Worm (Caenorhabditis elegans) whole organism, young adult: ENCODE measurements around the gene btb-2.

ENCODE experiments used
- B0261.1 ChIP-seq: sonication (generic microtip); optimal IDR thresholded peaks from 2 replicates; lab custom pipeline; 2016; ENCODE audit warnings: mild to moderate bottlenecking, missing genetic modification characterization, moderate library complexity, missing compliant biosample characterization
- F10E7.11 ChIP-seq: sonication (generic microtip); optimal IDR thresholded peaks from 2 replicates; lab custom pipeline; 2017; ENCODE audit warnings: mild to moderate bottlenecking, missing genetic modification characterization, moderate library complexity, missing compliant biosample characterization
- F23B12.7 ChIP-seq: sonication (generic microtip); optimal IDR thresholded peaks from 2 replicates; lab custom pipeline; 2017; ENCODE audit warnings: missing genetic modification characterization, mild to moderate bottlenecking, missing compliant biosample characterization, antibody characterized with exemption, moderate library complexity; ENCODE audit not compliant: insufficient read depth
- F33H1.4 ChIP-seq: fragments of 200-800 bp; sonication (Bioruptor generic); IDR thresholded peaks from 2 replicates; pipeline ENCODE4 v1.3.6; 2022; ENCODE audit warnings: missing genetic modification reagents, missing genetic modification characterization, missing compliant biosample characterization
- F49E8.2 ChIP-seq: sonication (generic microtip); optimal IDR thresholded peaks from 3 replicates; lab custom pipeline; 2017; ENCODE audit warnings: missing genetic modification characterization, mild to moderate bottlenecking, missing compliant biosample characterization, antibody characterized with exemption, moderate library complexity; ENCODE audit not compliant: insufficient read depth
- K12H6.12 ChIP-seq: fragments of 200-800 bp; sonication (Bioruptor generic); optimal IDR thresholded peaks from 2 replicates; lab custom pipeline; 2018; ENCODE audit warnings: mild to moderate bottlenecking, missing genetic modification characterization, missing compliant biosample characterization
- Y53F4B.3 ChIP-seq: fragments of 200-800 bp; sonication (Bioruptor generic); IDR thresholded peaks from 2 replicates; pipeline ENCODE4 v1.3.6; 2022; ENCODE audit warnings: missing genetic modification reagents, missing genetic modification characterization, missing compliant biosample characterization
- athp-1 ChIP-seq: sonication (generic microtip); optimal IDR thresholded peaks from 2 replicates; lab custom pipeline; 2017; ENCODE audit warnings: mild to moderate bottlenecking, missing genetic modification characterization, missing compliant biosample characterization
- attf-3 ChIP-seq: fragments of 200-800 bp; sonication (Bioruptor generic); conservative IDR thresholded peaks from 2 replicates; pipeline ENCODE4 v1.3.6; 2022; ENCODE audit warnings: missing genetic modification reagents, missing genetic modification characterization, missing compliant biosample characterization
- attf-5 ChIP-seq: fragments of 200-800 bp; sonication (Bioruptor generic); optimal IDR thresholded peaks from 2 replicates; lab custom pipeline; 2018; ENCODE audit warnings: mild to moderate bottlenecking, missing genetic modification characterization, missing compliant biosample characterization
- bed-1 ChIP-seq: fragments of 200-800 bp; sonication (Bioruptor generic); IDR thresholded peaks from 2 replicates; pipeline ENCODE4 v1.3.6; 2022; ENCODE audit warnings: missing genetic modification reagents, missing genetic modification characterization, missing compliant biosample characterization
- cebp-1 ChIP-seq, 2 experiments: fragments of 200-800 bp in 1 of 2; sonication (Bioruptor generic) in 1 of 2; sonication (generic microtip) in 1 of 2; IDR thresholded peaks in 1 of 2; optimal IDR thresholded peaks in 1 of 2; 2 replicates each; pipeline versions ENCODE4 v1.3.6 to Lab custom; 2017 to 2022; ENCODE audit warnings: missing compliant biosample characterization in 2 of 2, missing genetic modification characterization in 2 of 2, mild to moderate bottlenecking in 1 of 2, missing genetic modification reagents in 1 of 2, moderate library complexity in 1 of 2
- ceh-27 ChIP-seq: fragments of 200-800 bp; sonication (Bioruptor generic); optimal IDR thresholded peaks from 2 replicates; lab custom pipeline; 2018; ENCODE audit warnings: mild to moderate bottlenecking, missing genetic modification characterization, moderate library complexity, missing compliant biosample characterization
- ceh-58 ChIP-seq: fragments of 200-800 bp; sonication (Bioruptor generic); IDR thresholded peaks from 2 replicates; pipeline ENCODE4 v1.3.6; 2022; ENCODE audit warnings: missing genetic modification characterization, missing compliant biosample characterization
- ceh-79 ChIP-seq: sonication (generic microtip); optimal IDR thresholded peaks from 2 replicates; lab custom pipeline; 2017; ENCODE audit warnings: mild to moderate bottlenecking, missing genetic modification characterization, missing compliant biosample characterization
- ceh-91 ChIP-seq: fragments of 200-800 bp; sonication (Bioruptor generic); IDR thresholded peaks from 2 replicates; pipeline ENCODE4 v1.3.6; 2022; ENCODE audit warnings: missing genetic modification reagents, missing genetic modification characterization, missing compliant biosample characterization
- die-1 ChIP-seq: sonication (generic microtip); optimal IDR thresholded peaks from 2 replicates; lab custom pipeline; 2016; ENCODE audit warnings: missing genotype, mild to moderate bottlenecking, missing genetic modification characterization, missing compliant biosample characterization
- dpff-1 ChIP-seq: sonication (generic microtip); optimal IDR thresholded peaks from 2 replicates; lab custom pipeline; 2017; ENCODE audit warnings: mild to moderate bottlenecking, missing genetic modification characterization, missing compliant biosample characterization
- egl-44 ChIP-seq: fragments of 200-800 bp; sonication (Bioruptor generic); IDR thresholded peaks from 2 replicates; pipeline ENCODE4 v1.3.6; 2022; ENCODE audit warnings: missing genetic modification reagents, missing genetic modification characterization, missing compliant biosample characterization
- egrh-3 ChIP-seq: fragments of 200-800 bp; sonication (Bioruptor generic); IDR thresholded peaks from 2 replicates; pipeline ENCODE4 v1.3.6; 2022; ENCODE audit warnings: missing genetic modification reagents, missing genetic modification characterization, missing compliant biosample characterization
- gei-17 ChIP-seq: fragments of 200-800 bp; sonication (Bioruptor generic); optimal IDR thresholded peaks from 2 replicates; lab custom pipeline; 2018; ENCODE audit warnings: mild to moderate bottlenecking, missing genetic modification characterization, missing compliant biosample characterization
- hsf-1 ChIP-seq: fragments of 200-800 bp; sonication (Bioruptor generic); IDR thresholded peaks from 2 replicates; pipeline ENCODE4 v1.3.6; 2022; ENCODE audit warnings: missing genetic modification reagents, missing genetic modification characterization, missing compliant biosample characterization
- let-526 ChIP-seq: fragments of 200-800 bp; sonication (Bioruptor generic); IDR thresholded peaks from 2 replicates; pipeline ENCODE4 v1.3.6; 2022; ENCODE audit warnings: missing genetic modification reagents, missing genetic modification characterization, missing compliant biosample characterization
- lin-26 ChIP-seq: fragments of 200-800 bp; sonication (Bioruptor generic); IDR thresholded peaks from 2 replicates; pipeline ENCODE4 v1.3.6; 2022; ENCODE audit warnings: missing genetic modification reagents, missing genetic modification characterization, missing compliant biosample characterization
- lin-40 ChIP-seq: sonication (generic microtip); optimal IDR thresholded peaks from 2 replicates; lab custom pipeline; 2016; ENCODE audit warnings: missing genetic modification characterization, mild to moderate bottlenecking, missing compliant biosample characterization, missing genotype, missing genetic modification reagents
- lin-54 ChIP-seq: fragments of 200-800 bp; sonication (Bioruptor generic); optimal IDR thresholded peaks from 2 replicates; lab custom pipeline; 2018; ENCODE audit warnings: mild to moderate bottlenecking, missing genetic modification characterization, missing compliant biosample characterization
- madf-3 ChIP-seq: fragments of 200-800 bp; sonication (Bioruptor generic); IDR thresholded peaks from 2 replicates; pipeline ENCODE4 v1.3.6; 2022; ENCODE audit warnings: missing genetic modification reagents, missing genetic modification characterization, missing compliant biosample characterization
- madf-6 ChIP-seq: fragments of 200-800 bp; sonication (Bioruptor generic); IDR thresholded peaks from 2 replicates; pipeline ENCODE4 v1.3.6; 2022; ENCODE audit warnings: missing genetic modification reagents, missing genetic modification characterization, missing compliant biosample characterization
- nfya-2 ChIP-seq: fragments of 200-800 bp; sonication (Bioruptor generic); IDR thresholded peaks from 2 replicates; pipeline ENCODE4 v1.3.6; 2022; ENCODE audit warnings: missing genetic modification reagents, missing genetic modification characterization, missing compliant biosample characterization
- nfyb-1 ChIP-seq: fragments of 200-800 bp; sonication (Bioruptor generic); IDR thresholded peaks from 2 replicates; pipeline ENCODE4 v1.3.6; 2022; ENCODE audit warnings: missing genetic modification reagents, missing genetic modification characterization, missing compliant biosample characterization
- nhr-120 ChIP-seq: fragments of 200-800 bp; sonication (Bioruptor generic); IDR thresholded peaks from 2 replicates; pipeline ENCODE4 v1.3.6; 2022; ENCODE audit warnings: missing genetic modification characterization, missing compliant biosample characterization
- nhr-179 ChIP-seq: sonication (generic microtip); optimal IDR thresholded peaks from 2 replicates; lab custom pipeline; 2016; ENCODE audit warnings: mild to moderate bottlenecking, missing genetic modification characterization, missing compliant biosample characterization
- nhr-90 ChIP-seq: sonication (generic microtip); optimal IDR thresholded peaks from 2 replicates; lab custom pipeline; 2016; ENCODE audit warnings: missing genotype, mild to moderate bottlenecking, missing genetic modification characterization, missing compliant biosample characterization
- rpc-1 ChIP-seq, 2 experiments: fragments of 150-350 bp in 1 of 2; sonication (generic microtip) in 1 of 2; optimal IDR thresholded peaks; 2 replicates each; lab custom pipeline; 2014 to 2018; ENCODE audit warnings: missing biosample characterization in 1 of 2, missing genetic modification characterization in 1 of 2, missing genetic modification reagents in 1 of 2, missing genotype in 1 of 2
- sea-2 ChIP-seq: fragments of 200-800 bp; sonication (Bioruptor generic); IDR thresholded peaks from 2 replicates; pipeline ENCODE4 v1.3.6; 2022; ENCODE audit warnings: missing genetic modification characterization, missing compliant biosample characterization
- snpc-1.3 ChIP-seq: sonication (generic microtip); optimal IDR thresholded peaks from 2 replicates; lab custom pipeline; 2017; ENCODE audit warnings: missing genetic modification characterization, mild to moderate bottlenecking, missing compliant biosample characterization, antibody characterized with exemption, moderate library complexity, missing genotype, missing genetic modification reagents; ENCODE audit not compliant: insufficient read depth
- snpc-3.4 ChIP-seq: sonication (generic microtip); optimal IDR thresholded peaks from 2 replicates; lab custom pipeline; 2017; ENCODE audit warnings: missing genetic modification characterization, mild to moderate bottlenecking, missing compliant biosample characterization, antibody characterized with exemption, moderate library complexity, missing genotype, missing genetic modification reagents
- tbp1 ChIP-seq: fragments of 200-800 bp; sonication (Bioruptor generic); optimal IDR thresholded peaks from 2 replicates; lab custom pipeline; 2018; ENCODE audit warnings: mild to moderate bottlenecking, missing genetic modification characterization, missing compliant biosample characterization
- tbx-9 ChIP-seq: sonication (generic microtip); optimal IDR thresholded peaks from 2 replicates; lab custom pipeline; 2016; ENCODE audit warnings: borderline replicate concordance, missing genetic modification characterization, inconsistent platforms, missing compliant biosample characterization
- ztf-26 ChIP-seq: sonication (generic microtip); optimal IDR thresholded peaks from 2 replicates; lab custom pipeline; 2017; ENCODE audit warnings: missing genetic modification characterization, missing compliant biosample characterization
- ztf-6 ChIP-seq: fragments of 200-800 bp; sonication (Bioruptor generic); IDR thresholded peaks from 2 replicates; pipeline ENCODE4 v1.3.6; 2022; ENCODE audit warnings: missing genetic modification reagents, missing genetic modification characterization, missing compliant biosample characterization

Gene btb-2

ce11 chrII:6358232-6358631 lies 43.5 kb upstream of the btb-2 start:
- no peak for TF ChIP-seq dpff-1
- TF ChIP-seq lin-54 (GFP tag; lab: Kevin White, UChicago), result peak; percentile 37
- TF ChIP-seq tbx-9 (tag; lab: Kevin White, UChicago), result no peak
- TF ChIP-seq F23B12.7 (tag; lab: Kevin White, UChicago), result peak; percentile 54
- TF ChIP-seq snpc-3.4 (tag; lab: Kevin White, UChicago), result peak; percentile 37
- TF ChIP-seq F33H1.4 (GFP tag; lab: Robert Waterston, UW), result no peak
- peak; percentile 66 for TF ChIP-seq lin-26
- no peak for TF ChIP-seq cebp-1 (GFP tag; IDR thresholded peaks at IDR 0.05; lab: Robert Waterston, UW)
- no peak for TF ChIP-seq cebp-1 (tag; optimal IDR thresholded peaks at IDR 0.05; lab: Kevin White, UChicago)
- no peak for TF ChIP-seq egl-44 (GFP tag; lab: Robert Waterston, UW)
- TF ChIP-seq bed-1, result no peak
- TF ChIP-seq tbp1 (GFP tag; lab: Kevin White, UChicago), result peak; percentile 83
- no peak for TF ChIP-seq nhr-179 (tag; lab: Kevin White, UChicago)
- peak; percentile 35 for TF ChIP-seq F49E8.2 (tag; lab: Kevin White, UChicago)
- 0 out of 2 replicates have a peak, but pooled peaks have one; percentile 93 for TF ChIP-seq ceh-58 (GFP tag; lab: Robert Waterston, UW)
- TF ChIP-seq rpc-1 (optimal IDR thresholded peaks at IDR 0.05; lab: Kevin White, UChicago), result peak; percentile 56
- TF ChIP-seq rpc-1 (tag; optimal IDR thresholded peaks at IDR 0.05; lab: Kevin White, UChicago), result peak; percentile 78
- peak; percentile 28 for TF ChIP-seq snpc-1.3 (tag; lab: Kevin White, UChicago)
- TF ChIP-seq nhr-120 (GFP tag; lab: Robert Waterston, UW), result no peak
- TF ChIP-seq die-1, result peak; percentile 25
- TF ChIP-seq ceh-91, result no peak
- TF ChIP-seq sea-2 (GFP tag; lab: Robert Waterston, UW), result no peak
- no peak for TF ChIP-seq ceh-27 (GFP tag; lab: Kevin White, UChicago)
- TF ChIP-seq B0261.1 (tag; lab: Kevin White, UChicago), result peak; percentile 52
- no peak for TF ChIP-seq ztf-6 (GFP tag; lab: Robert Waterston, UW)
- peak; percentile 49; the same call in 1 of the 2 replicates for TF ChIP-seq madf-6 (GFP tag; lab: Robert Waterston, UW)
- TF ChIP-seq athp-1 (tag; lab: Kevin White, UChicago), result peak; percentile 50
- no peak for TF ChIP-seq egrh-3 (GFP tag; lab: Robert Waterston, UW)
- TF ChIP-seq hsf-1 (GFP tag; lab: Robert Waterston, UW), result 0 out of 2 replicates have a peak, but pooled peaks have one; percentile 30

- TF ChIP-seq dpff-1 (no peak), athp-1 (tag; lab: Kevin White, UChicago) (no peak), ztf-26 (no peak), ceh-79 (no peak), F10E7.11 (tag; lab: Kevin White, UChicago) (no peak), attf-5 (GFP tag; lab: Kevin White, UChicago) (no peak), egrh-3 (GFP tag; lab: Robert Waterston, UW) (no peak), nfya-2 (GFP tag; lab: Robert Waterston, UW) (no peak), Y53F4B.3 (GFP tag; lab: Robert Waterston, UW) (no peak), K12H6.12 (tag; lab: Kevin White, UChicago) (no peak), lin-40 (tag; lab: Kevin White, UChicago) (no peak), nhr-90 (tag; lab: Kevin White, UChicago) (no peak), madf-3 (GFP tag; lab: Robert Waterston, UW) (no peak), nfyb-1 (GFP tag; lab: Robert Waterston, UW) (no peak), gei-17 (no peak), attf-3 (no peak), let-526 (GFP tag; lab: Robert Waterston, UW) (no peak), hsf-1 (GFP tag; lab: Robert Waterston, UW) (no peak), sea-2 (GFP tag; lab: Robert Waterston, UW) (no peak), rpc-1 (optimal IDR thresholded peaks at IDR 0.05; lab: Kevin White, UChicago) (no peak), rpc-1 (tag; optimal IDR thresholded peaks at IDR 0.05; lab: Kevin White, UChicago) (no peak)
These were observed 42.8 kb upstream of the btb-2 start, which contains the start of gene C32D5.12 for ce11 chrII:6358905-6359304. Gene C32D5.12, minus strand, starts transcription at chrII:6359005.
